Worm (Caenorhabditis elegans) whole organism, mixed stage, embryonic: ENCODE measurements around the gene hlh-34.

ENCODE experiments used
- M03D4.4 ChIP-seq: sonication (generic microtip); optimal IDR thresholded peaks from 2 replicates; lab custom pipeline; 2017; ENCODE audit warnings: mild to moderate bottlenecking, missing genetic modification characterization, missing compliant biosample characterization
- bed-3 ChIP-seq: fragments of 200-800 bp; sonication (Bioruptor generic); optimal IDR thresholded peaks from 3 replicates; lab custom pipeline; 2018; ENCODE audit warnings: mild to moderate bottlenecking, missing genetic modification characterization, moderate library complexity, missing compliant biosample characterization
- blmp-1 ChIP-seq: fragments of 150-350 bp; optimal IDR thresholded peaks from 2 replicates; lab custom pipeline; 2014; ENCODE audit warnings: missing biosample characterization, missing genetic modification characterization
- ceh-39 ChIP-seq: fragments of 150-350 bp; optimal IDR thresholded peaks from 2 replicates; lab custom pipeline; 2014; ENCODE audit warnings: missing biosample characterization, missing genetic modification characterization
- ceh-43 ChIP-seq: fragments of 200-800 bp; sonication (Bioruptor generic); optimal IDR thresholded peaks from 2 replicates; lab custom pipeline; 2018; ENCODE audit warnings: mild to moderate bottlenecking, missing genetic modification characterization, moderate library complexity, missing compliant biosample characterization
- ceh-83 ChIP-seq: fragments of 200-800 bp; sonication (Bioruptor generic); optimal IDR thresholded peaks from 2 replicates; lab custom pipeline; 2018; ENCODE audit warnings: mild to moderate bottlenecking, missing genetic modification characterization, missing compliant biosample characterization
- cnd-1 ChIP-seq: fragments of 200-800 bp; sonication (Bioruptor generic); optimal IDR thresholded peaks from 2 replicates; lab custom pipeline; 2018; ENCODE audit warnings: mild to moderate bottlenecking, missing genetic modification characterization, missing compliant biosample characterization
- drap-1 ChIP-seq: fragments of 200-800 bp; sonication (Bioruptor generic); optimal IDR thresholded peaks from 3 replicates; lab custom pipeline; 2018; ENCODE audit warnings: mild to moderate bottlenecking, missing genetic modification characterization, missing compliant biosample characterization
- elt-1 ChIP-seq: sonication (generic microtip); optimal IDR thresholded peaks from 2 replicates; lab custom pipeline; 2017; ENCODE audit warnings: missing genetic modification characterization, mild to moderate bottlenecking, missing compliant biosample characterization, antibody characterized with exemption, moderate library complexity, borderline replicate concordance; ENCODE audit not compliant: insufficient read depth
- elt-3 ChIP-seq: fragments of 150-350 bp; optimal IDR thresholded peaks from 2 replicates; lab custom pipeline; 2014; ENCODE audit warnings: missing biosample characterization, missing genetic modification characterization
- ham-2 ChIP-seq: fragments of 200-800 bp; sonication (Bioruptor generic); optimal IDR thresholded peaks from 2 replicates; lab custom pipeline; 2018; ENCODE audit warnings: mild to moderate bottlenecking, missing genetic modification characterization, missing compliant biosample characterization
- hlh-1 ChIP-seq: fragments of 150-350 bp; optimal IDR thresholded peaks from 2 replicates; lab custom pipeline; 2014; ENCODE audit warnings: missing biosample characterization, missing genetic modification reagents, missing genetic modification characterization
- lin-13 ChIP-seq: fragments of 150-350 bp; optimal IDR thresholded peaks from 2 replicates; lab custom pipeline; 2014; ENCODE audit warnings: missing biosample characterization, missing genetic modification characterization
- lin-32 ChIP-seq: fragments of 200-800 bp; sonication (Bioruptor generic); optimal IDR thresholded peaks from 2 replicates; lab custom pipeline; 2018; ENCODE audit warnings: mild to moderate bottlenecking, missing genetic modification characterization, missing compliant biosample characterization
- lsy-2 ChIP-seq: fragments of 150-350 bp; optimal IDR thresholded peaks from 2 replicates; lab custom pipeline; 2014; ENCODE audit warnings: missing biosample characterization, missing genetic modification characterization
- mab-5 ChIP-seq: fragments of 150-350 bp; optimal IDR thresholded peaks from 2 replicates; lab custom pipeline; 2014; ENCODE audit warnings: missing biosample characterization, missing genetic modification characterization
- mep-1 ChIP-seq: fragments of 150-350 bp; optimal IDR thresholded peaks from 2 replicates; lab custom pipeline; 2017; ENCODE audit warnings: missing biosample characterization, missing genetic modification reagents, missing genetic modification characterization, inconsistent platforms
- mls-2 ChIP-seq: sonication (generic microtip); optimal IDR thresholded peaks from 2 replicates; lab custom pipeline; 2016; ENCODE audit warnings: mild to moderate bottlenecking, missing genetic modification characterization, moderate library complexity, missing compliant biosample characterization
- nhr-12 ChIP-seq: fragments of 150-350 bp; optimal IDR thresholded peaks from 2 replicates; lab custom pipeline; 2014; ENCODE audit warnings: missing biosample characterization, missing genetic modification characterization
- nhr-2 ChIP-seq: fragments of 150-350 bp; optimal IDR thresholded peaks from 2 replicates; lab custom pipeline; 2014; ENCODE audit warnings: missing biosample characterization, missing genetic modification characterization
- nhr-237 ChIP-seq: fragments of 150-350 bp; optimal IDR thresholded peaks from 2 replicates; lab custom pipeline; 2014; ENCODE audit warnings: missing biosample characterization, missing genetic modification characterization
- nhr-28 ChIP-seq: fragments of 150-350 bp; optimal IDR thresholded peaks from 2 replicates; lab custom pipeline; 2014; ENCODE audit warnings: missing biosample characterization, missing genetic modification characterization
- nhr-76 ChIP-seq: sonication (generic microtip); optimal IDR thresholded peaks from 2 replicates; lab custom pipeline; 2017; ENCODE audit warnings: missing biosample characterization, missing genetic modification characterization
- sem-2 ChIP-seq: fragments of 200-800 bp; sonication (Bioruptor generic); optimal IDR thresholded peaks from 2 replicates; lab custom pipeline; 2018; ENCODE audit warnings: mild to moderate bottlenecking, missing genetic modification characterization, missing compliant biosample characterization
- snpc-4 ChIP-seq: fragments of 150-350 bp; optimal IDR thresholded peaks from 2 replicates; lab custom pipeline; 2014; ENCODE audit warnings: missing biosample characterization, missing genetic modification characterization
- sptf-1 ChIP-seq: sonication (generic microtip); optimal IDR thresholded peaks from 2 replicates; lab custom pipeline; 2017; ENCODE audit warnings: mild to moderate bottlenecking, missing genetic modification characterization, moderate library complexity, missing compliant biosample characterization
- tbx-8 ChIP-seq: fragments of 200-800 bp; sonication (Bioruptor generic); optimal IDR thresholded peaks from 2 replicates; lab custom pipeline; 2018; ENCODE audit warnings: mild to moderate bottlenecking, missing genetic modification characterization, moderate library complexity, missing compliant biosample characterization
- unc-120 ChIP-seq: sonication (generic microtip); optimal IDR thresholded peaks from 2 replicates; lab custom pipeline; 2017; ENCODE audit warnings: missing genetic modification characterization, missing compliant biosample characterization; ENCODE audit not compliant: poor library complexity, severe bottlenecking
- unc-39 ChIP-seq: fragments of 150-350 bp; optimal IDR thresholded peaks from 2 replicates; lab custom pipeline; 2014; ENCODE audit warnings: missing biosample characterization, missing genetic modification characterization
- unc-62 ChIP-seq: fragments of 150-350 bp; optimal IDR thresholded peaks from 2 replicates; lab custom pipeline; 2014; ENCODE audit warnings: missing biosample characterization, missing genetic modification reagents, missing genetic modification characterization
- zip-8 ChIP-seq: fragments of 150-350 bp; optimal IDR thresholded peaks from 2 replicates; lab custom pipeline; 2014; ENCODE audit warnings: missing biosample characterization, missing genetic modification characterization
- ztf-11 ChIP-seq: fragments of 150-350 bp; optimal IDR thresholded peaks from 2 replicates; lab custom pipeline; 2014; ENCODE audit warnings: missing biosample characterization, missing genetic modification characterization

The hlh-34 gene

ce11 chrV:13739901-13740300 is 32.7 kb upstream of the hlh-34 start:
- TF ChIP-seq lin-32 (GFP tag; lab: Kevin White, UChicago) (no peak), nhr-76 (no peak), unc-62 (no peak), mab-5 (tag; lab: Kevin White, UChicago) (no peak)

ce11 chrV:13738374-13738773 is 31.2 kb upstream of the hlh-34 start, which contains the start of gene irg-5:
irg-5 (minus strand) TSS chrV:13738474.
- no peak for TF ChIP-seq cnd-1 (tag; lab: Kevin White, UChicago)
- no peak for TF ChIP-seq lsy-2
- TF ChIP-seq elt-3 (tag; lab: Kevin White, UChicago) = no peak
- TF ChIP-seq hlh-1 (tag; lab: Kevin White, UChicago) = no peak
- no peak for TF ChIP-seq snpc-4 (tag; lab: Kevin White, UChicago)
- TF ChIP-seq ceh-39 (tag; lab: Kevin White, UChicago) = no peak
- TF ChIP-seq ztf-11 (tag; lab: Kevin White, UChicago) = no peak
- TF ChIP-seq unc-120 = no peak
- no peak for TF ChIP-seq mls-2 (tag; lab: Kevin White, UChicago)
- TF ChIP-seq lin-13 = no peak
- no peak for TF ChIP-seq sem-2
- TF ChIP-seq zip-8 (tag; lab: Kevin White, UChicago) = no peak
- no peak for TF ChIP-seq mab-5 (tag; lab: Kevin White, UChicago)
- TF ChIP-seq lin-32 (GFP tag; lab: Kevin White, UChicago) = no peak
- TF ChIP-seq unc-62 = no peak
- no peak for TF ChIP-seq tbx-8 (GFP tag; lab: Kevin White, UChicago)

DNA sequence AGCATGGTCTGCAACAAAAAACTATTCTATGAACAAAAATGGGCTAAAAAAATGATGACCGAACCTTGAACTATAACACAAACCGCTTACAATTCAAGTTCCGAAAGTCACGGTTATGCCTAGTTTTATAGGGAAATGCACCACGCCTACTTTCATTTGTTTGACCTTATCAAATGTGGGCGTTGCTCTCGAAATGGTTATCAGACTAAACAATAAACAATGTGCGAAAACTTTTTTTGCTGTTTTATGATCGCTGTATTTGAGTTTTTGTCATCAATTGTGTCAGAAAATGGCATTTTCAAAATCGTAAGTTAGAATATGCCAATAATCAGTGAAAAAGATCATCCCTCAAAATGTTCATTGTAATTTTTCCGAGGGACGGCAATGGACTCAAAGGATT is 29.0 kb upstream of the hlh-34 start, which contains the start of gene F35E12.6:
Gene F35E12.6 (minus strand): TSS at position 101 of the 400 bp plus-strand sequence.
- TF ChIP-seq sptf-1 (tag; lab: Kevin White, UChicago) (no peak), bed-3 (GFP tag; lab: Kevin White, UChicago) (no peak), unc-39 (tag; lab: Kevin White, UChicago) (no peak), sem-2 (no peak), blmp-1 (tag; lab: Kevin White, UChicago) (no peak)

DNA sequence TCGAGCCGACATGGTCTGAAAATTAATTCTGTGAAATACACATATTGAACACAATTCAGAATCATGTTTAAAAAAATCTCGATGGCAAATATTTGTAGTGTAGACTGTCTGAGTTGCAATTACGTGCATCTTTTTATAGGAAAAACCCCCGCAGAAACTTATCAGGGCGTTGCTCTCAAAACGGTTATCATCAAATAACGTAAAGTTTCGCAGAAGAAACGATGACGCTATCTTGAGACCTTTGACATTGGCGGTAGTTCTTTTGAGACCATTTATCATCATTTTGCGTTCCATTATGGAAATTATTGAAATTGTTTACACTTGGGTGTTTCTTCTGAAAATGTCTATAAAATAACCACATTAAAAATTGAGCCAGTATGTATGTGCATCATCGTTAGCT is 23.6 kb upstream of the hlh-34 start, which contains the start of gene dct-17:
Gene dct-17 (minus strand): TSS at position 23 of the 400 bp plus-strand sequence.
- TF ChIP-seq tbx-8 (GFP tag; lab: Kevin White, UChicago) (no peak), elt-1 (no peak), lin-13 (no peak), ceh-39 (tag; lab: Kevin White, UChicago) (no peak), elt-3 (tag; lab: Kevin White, UChicago) (no peak), unc-120 (no peak), drap-1 (no peak), mls-2 (tag; lab: Kevin White, UChicago) (no peak), ztf-11 (tag; lab: Kevin White, UChicago) (no peak), nhr-12 (no peak), unc-62 (no peak), ham-2 (GFP tag; lab: Kevin White, UChicago) (no peak), unc-39 (tag; lab: Kevin White, UChicago) (no peak), lin-32 (GFP tag; lab: Kevin White, UChicago) (no peak), M03D4.4 (no peak), sem-2 (no peak), cnd-1 (tag; lab: Kevin White, UChicago) (no peak)
- TF ChIP-seq, all 35 proteins: peak for 0

DNA sequence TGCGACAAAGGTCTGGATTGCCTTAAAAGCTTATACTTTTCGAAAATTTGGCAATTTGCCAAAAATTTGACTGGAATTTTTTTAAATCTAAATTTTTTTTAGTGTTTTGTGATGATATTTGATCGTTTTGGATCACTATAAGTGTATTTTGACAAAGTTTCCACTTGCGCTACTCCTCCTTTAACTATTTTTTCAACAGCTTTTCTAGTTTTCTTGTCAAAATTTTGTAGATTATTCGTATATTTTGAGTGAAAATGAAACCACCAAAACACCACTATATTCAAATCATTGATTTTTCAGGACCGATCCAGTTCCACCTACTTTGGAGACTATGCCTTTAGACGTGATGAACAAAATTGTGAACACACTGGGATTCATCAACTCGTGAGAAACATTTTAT is 18.4 kb upstream of the hlh-34 start, which contains the start of gene fbxa-181:
Gene fbxa-181 (plus strand): TSS at position 301 of the 400 bp plus-strand sequence.
- TF ChIP-seq nhr-237 (tag; lab: Kevin White, UChicago) = no peak
- no peak for TF ChIP-seq nhr-2 (tag; lab: Kevin White, UChicago)
- TF ChIP-seq drap-1 = no peak
- no peak for TF ChIP-seq ceh-83 (GFP tag; lab: Kevin White, UChicago)
- no peak for TF ChIP-seq mab-5 (tag; lab: Kevin White, UChicago)
- TF ChIP-seq blmp-1 (tag; lab: Kevin White, UChicago) = no peak
- TF ChIP-seq snpc-4 (tag; lab: Kevin White, UChicago) = no peak
- no peak for TF ChIP-seq elt-1

DNA sequence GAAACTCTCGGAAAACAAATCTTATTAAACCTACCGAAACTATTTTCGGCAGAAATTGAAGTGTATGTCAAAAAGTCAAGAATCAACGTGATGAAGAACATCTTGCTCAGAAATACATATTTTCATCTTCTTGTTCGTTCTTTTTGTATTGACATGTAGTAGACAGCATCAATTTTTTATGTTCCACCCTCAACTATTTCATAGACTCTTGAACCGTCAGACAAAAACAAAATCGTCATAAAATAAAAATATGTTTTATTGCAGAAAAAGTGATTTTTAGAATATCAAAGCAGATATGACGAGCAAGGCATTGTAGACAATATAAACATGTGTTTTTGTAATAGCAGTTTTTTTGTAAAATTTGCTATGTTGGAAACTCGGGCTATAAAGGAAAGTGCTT is 17.6 kb upstream of the hlh-34 start, which contains the start of gene F35E12.2:
Gene F35E12.2 (minus strand): TSS at position 101 of the 400 bp plus-strand sequence.
- TF ChIP-seq lin-32 (GFP tag; lab: Kevin White, UChicago) = no peak
- TF ChIP-seq unc-39 (tag; lab: Kevin White, UChicago) = no peak
- no peak for TF ChIP-seq nhr-28 (tag; lab: Kevin White, UChicago)
- no peak for TF ChIP-seq mls-2 (tag; lab: Kevin White, UChicago)
- TF ChIP-seq zip-8 (tag; lab: Kevin White, UChicago) = no peak
- TF ChIP-seq ceh-43 = no peak
- no peak for TF ChIP-seq ham-2 (GFP tag; lab: Kevin White, UChicago)
- TF ChIP-seq mep-1 (tag; lab: Kevin White, UChicago) = no peak
- no peak for TF ChIP-seq nhr-12
- TF ChIP-seq bed-3 (GFP tag; lab: Kevin White, UChicago) = no peak
